Worm (Caenorhabditis elegans): ENCODE results near the gene col-152.
A peak's percentile ranks its signal among the peaks of the same experiment; 100 is the strongest.

Gene col-152

ce11 chrV:10560621-10561020, at the start of gene col-152:
Gene col-152, plus strand, starts transcription at chrV:10560921.
- TF ChIP-seq lin-15B (tag; optimal IDR thresholded peaks at IDR 0.05) (no peak), nhr-77 (tag; optimal IDR thresholded peaks at IDR 0.05) (no peak)

- TF ChIP-seq ama-1 (optimal IDR thresholded peaks at IDR 0.05), result no peak
- no peak for TF ChIP-seq zag-1 (tag; optimal IDR thresholded peaks at IDR 0.05)
- TF ChIP-seq mml-1 (tag; optimal IDR thresholded peaks at IDR 0.05), result no peak
- TF ChIP-seq ceh-82 (tag; optimal IDR thresholded peaks at IDR 0.05), result no peak
- TF ChIP-seq nhr-77 (tag; optimal IDR thresholded peaks at IDR 0.05), result no peak
- no peak for TF ChIP-seq lin-39 (tag; optimal IDR thresholded peaks at IDR 0.05)
- TF ChIP-seq elt-1 (tag; optimal IDR thresholded peaks at IDR 0.05), result no peak
- no peak for TF ChIP-seq snpc-4 (tag; optimal IDR thresholded peaks at IDR 0.05)
- TF ChIP-seq aly-2 (tag; optimal IDR thresholded peaks at IDR 0.05), result no peak
- TF ChIP-seq lsy-12 (tag; optimal IDR thresholded peaks at IDR 0.05), result no peak
- TF ChIP-seq nhr-67 (tag; optimal IDR thresholded peaks at IDR 0.05), result no peak
- TF ChIP-seq ceh-28 (tag; optimal IDR thresholded peaks at IDR 0.05), result no peak
- no peak for TF ChIP-seq ztf-11 (tag; optimal IDR thresholded peaks at IDR 0.05)
- no peak for TF ChIP-seq eor-1 (tag; optimal IDR thresholded peaks at IDR 0.05)
- no peak for TF ChIP-seq egl-27 (tag; optimal IDR thresholded peaks at IDR 0.05)
- TF ChIP-seq fkh-10 (GFP tag; optimal IDR thresholded peaks at IDR 0.05), result no peak
- no peak for TF ChIP-seq daf-12 (tag; optimal IDR thresholded peaks at IDR 0.05)
- no peak for TF ChIP-seq jun-1 (tag; optimal IDR thresholded peaks at IDR 0.05)
- TF ChIP-seq elt-3 (tag; optimal IDR thresholded peaks at IDR 0.05), result no peak
- TF ChIP-seq lin-15B (tag; optimal IDR thresholded peaks at IDR 0.05), result no peak
Measured at ce11 chrV:10514271-10514670, 46.5 kb upstream of the col-152 start, which contains the start of gene dmsr-8. Gene dmsr-8, minus strand, starts transcription at chrV:10514371.

ce11 chrV:10516702-10517101, 44.0 kb upstream of the col-152 start:
- TF ChIP-seq R02D3.7 (tag; optimal IDR thresholded peaks at IDR 0.05) (no peak), fkh-10 (GFP tag; optimal IDR thresholded peaks at IDR 0.05) (peak; percentile 53), nhr-77 (tag; optimal IDR thresholded peaks at IDR 0.05) (no peak)

ce11 chrV:10525902-10526301, 34.8 kb upstream of the col-152 start, which contains the start of the genes C35A5.8 and hda-11:
Gene C35A5.8, minus strand, starts transcription at chrV:10525908.
Gene hda-11, plus strand, starts transcription at chrV:10526184.
- TF ChIP-seq ceh-16 (tag; optimal IDR thresholded peaks at IDR 0.05) (no peak), nhr-25 (tag; optimal IDR thresholded peaks at IDR 0.05) (peak; percentile 52), egl-27 (tag; optimal IDR thresholded peaks at IDR 0.05) (no peak), pqm-1 (tag; optimal IDR thresholded peaks at IDR 0.05) (peak; percentile 4), elt-2 (tag; optimal IDR thresholded peaks at IDR 0.05) (peak; percentile 45), nhr-43 (tag; optimal IDR thresholded peaks at IDR 0.05; ENCODE audit: poor library complexity, severe bottlenecking) (peak; percentile 93), aly-2 (tag; optimal IDR thresholded peaks at IDR 0.05) (no peak), snpc-4 (tag; optimal IDR thresholded peaks at IDR 0.05) (peak; percentile 35), skn-1 (tag; optimal IDR thresholded peaks at IDR 0.05) (peak; percentile 48), nhr-23 (tag; optimal IDR thresholded peaks at IDR 0.05) (peak; percentile 63), hmg-11 (tag; optimal IDR thresholded peaks at IDR 0.05) (peak; percentile 34), ama-1 (optimal IDR thresholded peaks at IDR 0.05) (no peak), lin-15B (tag; optimal IDR thresholded peaks at IDR 0.05) (peak; percentile 63), zag-1 (tag; optimal IDR thresholded peaks at IDR 0.05) (no peak), nfya-1 (tag; optimal IDR thresholded peaks at IDR 0.05; ENCODE audit: insufficient read depth) (peak; percentile 58), ceh-28 (tag; optimal IDR thresholded peaks at IDR 0.05) (no peak), lsy-12 (tag; optimal IDR thresholded peaks at IDR 0.05) (peak; percentile 19)

- TF ChIP-seq nhr-23 (tag; optimal IDR thresholded peaks at IDR 0.05), result peak; percentile 15
- no peak for TF ChIP-seq pqm-1 (tag; optimal IDR thresholded peaks at IDR 0.05)
Measured at ce11 chrV:10528500-10528899, 32.2 kb upstream of the col-152 start, which contains the start of gene F25D1.3. Gene F25D1.3, plus strand, starts transcription at chrV:10528724.

ce11 chrV:10529600-10529999, 31.1 kb upstream of the col-152 start:
- TF ChIP-seq pha-4 (tag; optimal IDR thresholded peaks at IDR 0.05), result no peak
- TF ChIP-seq fos-1 (tag; optimal IDR thresholded peaks at IDR 0.05), result no peak
- no peak for TF ChIP-seq ceh-16 (tag; optimal IDR thresholded peaks at IDR 0.05)
- TF ChIP-seq unc-39 (tag; optimal IDR thresholded peaks at IDR 0.05), result no peak
- peak; percentile 76 for TF ChIP-seq nhr-23 (tag; optimal IDR thresholded peaks at IDR 0.05)
- no peak for TF ChIP-seq nhr-76 (tag; optimal IDR thresholded peaks at IDR 0.05)
- TF ChIP-seq pqm-1 (tag; optimal IDR thresholded peaks at IDR 0.05), result no peak
- no peak for TF ChIP-seq eor-1 (tag; optimal IDR thresholded peaks at IDR 0.05)
- TF ChIP-seq egl-5 (tag; optimal IDR thresholded peaks at IDR 0.05), result no peak
- TF ChIP-seq elt-1 (tag; optimal IDR thresholded peaks at IDR 0.05), result peak; percentile 2
- TF ChIP-seq nfya-1 (tag; optimal IDR thresholded peaks at IDR 0.05; ENCODE audit: insufficient read depth), result no peak
- TF ChIP-seq nhr-12 (tag; optimal IDR thresholded peaks at IDR 0.05), result no peak
- TF ChIP-seq lsy-12 (tag; optimal IDR thresholded peaks at IDR 0.05), result no peak
